Worm (Caenorhabditis elegans): ENCODE data around the gene sss-1.

Gene sss-1

ce11 chrIV:9848075-9848474, 45.5 kb downstream of the sss-1 start, which contains the start of gene K07F5.7:
TSS of gene K07F5.7 (minus strand) at chrIV:9848175.
- TF ChIP-seq fkh-10 (GFP tag; optimal IDR thresholded peaks at IDR 0.05) (no peak), aha-1 (tag) (peak; percentile 64)

ce11 chrIV:9846574-9846973, 47.0 kb downstream of the sss-1 start, which contains the start of gene K07F5.6:
TSS of gene K07F5.6 (minus strand) at chrIV:9846674.
- TF ChIP-seq nhr-11 (tag; optimal IDR thresholded peaks at IDR 0.05) (no peak), unc-62 (GFP tag; optimal IDR thresholded peaks at IDR 0.05 in 1 of 2) (no peak), unc-62 (tag; optimal IDR thresholded peaks at IDR 0.05) (no peak), zip-2 (tag; optimal IDR thresholded peaks at IDR 0.05) (no peak), ceh-44 (GFP tag; IDR thresholded peaks at IDR 0.05) (no peak), Y105C5A.15 (GFP tag; IDR thresholded peaks at IDR 0.05) (no peak), lin-29 (GFP tag; IDR thresholded peaks at IDR 0.05) (no peak), aly-2 (tag; optimal IDR thresholded peaks at IDR 0.05) (no peak), hlh-11 (tag; optimal IDR thresholded peaks at IDR 0.05) (no peak), hmg-1.1 (GFP tag; IDR thresholded peaks at IDR 0.05) (no peak), dmd-8 (GFP tag; IDR thresholded peaks at IDR 0.05) (no peak), hif-1 (tag; optimal IDR thresholded peaks at IDR 0.05) (no peak), nhr-25 (tag; optimal IDR thresholded peaks at IDR 0.05; ENCODE audit: borderline replicate concordance, insufficient read depth) (no peak), ama-1 (optimal IDR thresholded peaks at IDR 0.05) (no peak), Y48G9A.11 (GFP tag; IDR thresholded peaks at IDR 0.05) (no peak), T26A8.4 (GFP tag; IDR thresholded peaks at IDR 0.05) (no peak), nhr-10 (tag; optimal IDR thresholded peaks at IDR 0.05) (no peak)

ce11 chrIV:9843760-9844159, 49.8 kb downstream of the sss-1 start, which contains the start of gene nspd-2:
TSS of gene nspd-2 (plus strand) at chrIV:9844060.
- TF ChIP-seq skn-1 (tag; optimal IDR thresholded peaks at IDR 0.05) = no peak
- no peak for TF ChIP-seq egl-43 (GFP tag; IDR thresholded peaks at IDR 0.05)
- TF ChIP-seq ceh-20 (GFP tag; IDR thresholded peaks at IDR 0.05) = no peak
- no peak for TF ChIP-seq ceh-28 (tag; optimal IDR thresholded peaks at IDR 0.05)
- TF ChIP-seq ceh-44 (GFP tag; IDR thresholded peaks at IDR 0.05) = no peak
- TF ChIP-seq unc-62 (GFP tag; optimal IDR thresholded peaks at IDR 0.05 in 1 of 2) = peak in 1 of 2 experiments; percentile 71
- no peak for TF ChIP-seq unc-62 (tag; optimal IDR thresholded peaks at IDR 0.05)

All from whole organism, L4 larva.